Worm (Caenorhabditis elegans) whole organism, early embryonic: ENCODE measurements around the gene ZK1067.4.

Source experiments
- hnd-1 ChIP-seq: sonication (generic microtip); optimal IDR thresholded peaks from 2 replicates; lab custom pipeline; 2016; ENCODE audit warnings: missing genetic modification characterization, missing compliant biosample characterization
- pes-1 ChIP-seq: fragments of 200-800 bp; sonication (Bioruptor generic); IDR thresholded peaks from 2 replicates; pipeline ENCODE4 v1.3.6; 2022; ENCODE audit warnings: missing genetic modification reagents, missing genetic modification characterization, missing compliant biosample characterization
- sea-1 ChIP-seq: fragments of 200-800 bp; sonication (Bioruptor generic); conservative IDR thresholded peaks from 2 replicates; pipeline ENCODE4 v1.3.6; 2022; ENCODE audit warnings: missing genetic modification characterization, missing compliant biosample characterization

DNA sequence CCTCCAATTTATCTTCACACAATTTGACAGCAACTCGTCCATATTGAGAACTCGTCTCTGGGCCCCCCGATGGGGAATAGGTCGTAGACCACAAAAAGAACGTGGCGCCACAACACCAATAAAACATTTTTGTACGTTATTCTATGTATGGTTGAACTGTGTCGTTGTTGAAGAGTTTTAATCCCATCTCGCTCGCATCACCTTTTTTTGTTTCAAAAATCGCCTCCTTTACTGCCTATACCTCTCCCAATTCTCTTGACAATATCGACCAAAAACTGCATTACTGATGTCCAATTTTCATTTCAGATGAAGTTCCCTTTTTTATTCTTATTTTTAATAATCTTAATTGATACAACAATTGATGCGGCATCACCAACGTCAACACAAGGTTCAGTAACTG lies 13.0 kb upstream of the ZK1067.4 start, which contains the start of gene let-23:
- TF ChIP-seq pes-1 (GFP tag; lab: Robert Waterston, UW) (no peak), hnd-1 (tag; lab: Kevin White, UChicago) (no peak), sea-1 (GFP tag; lab: Robert Waterston, UW) (no peak)
